Fruit fly (Drosophila melanogaster) whole organism: ENCODE results near the gene CG7991.

Experiments
- EcR ChIP-seq, 2 experiments: fragments of >200 bp; optimal IDR thresholded peaks; 2 replicates each; lab custom pipeline; 2017; ENCODE audit warnings: missing biosample characterization in 2 of 2, missing genetic modification characterization in 2 of 2, missing genetic modification reagents in 2 of 2
- pan ChIP-seq: fragments of >200 bp; optimal IDR thresholded peaks from 2 replicates; lab custom pipeline; 2017

DNA sequence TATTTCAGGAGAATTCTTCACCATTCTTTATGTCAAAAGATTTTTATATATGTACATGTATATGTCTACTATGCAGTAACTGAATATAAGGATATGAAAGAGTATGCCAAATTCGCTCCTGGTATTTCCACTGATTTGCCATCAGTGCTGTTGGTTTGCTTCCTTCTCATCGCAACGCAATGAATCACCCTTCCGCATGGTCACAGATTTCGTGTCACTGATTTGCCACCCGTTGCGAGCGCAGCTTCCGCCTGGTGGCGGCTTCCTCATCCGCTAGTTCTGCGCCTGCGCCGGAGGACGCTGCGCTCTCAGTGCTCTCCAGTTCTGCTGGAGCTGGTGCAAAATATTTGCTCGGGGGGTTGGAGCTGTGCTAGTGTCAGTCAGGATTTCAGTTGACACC, 73.7 kb downstream of the CG7991 start:
- TF ChIP-seq pan (lab: Kevin White, UChicago) (no peak), EcR (GFP tag; optimal IDR thresholded peaks at IDR 0.05; lab: Kevin White, UChicago) (no peak)
